Worm (Caenorhabditis elegans) whole organism, L4/young adult: ENCODE results near the gene elpc-2.

Experiments
- W03F9.2 ChIP-seq: fragments of 150-350 bp; optimal IDR thresholded peaks from 2 replicates; lab custom pipeline; 2014; ENCODE audit warnings: missing biosample characterization, missing genetic modification characterization
- dao-5 ChIP-seq: sonication (generic microtip); optimal IDR thresholded peaks from 2 replicates; lab custom pipeline; 2016; ENCODE audit warnings: missing genotype, missing genetic modification characterization, moderate library complexity, missing compliant biosample characterization
- him-1 ChIP-seq: sonication (generic microtip); optimal IDR thresholded peaks from 2 replicates; lab custom pipeline; 2016; ENCODE audit warnings: missing genotype, missing genetic modification reagents, missing genetic modification characterization, missing compliant biosample characterization

- no peak for TF ChIP-seq him-1 (tag; lab: Kevin White, UChicago)
- no peak for TF ChIP-seq W03F9.2
- TF ChIP-seq dao-5 (tag; lab: Kevin White, UChicago), result no peak
These were observed 21.5 kb upstream of the elpc-2 start for ce11 chrIII:12651946-12652345.
